Worm (Caenorhabditis elegans) whole organism, mixed stage, embryonic: ENCODE results near the gene ZK1307.3.

Source experiments
- ceh-39 ChIP-seq: fragments of 150-350 bp; optimal IDR thresholded peaks from 2 replicates; lab custom pipeline; 2014; ENCODE audit warnings: missing biosample characterization, missing genetic modification characterization
- ceh-43 ChIP-seq: fragments of 200-800 bp; sonication (Bioruptor generic); optimal IDR thresholded peaks from 2 replicates; lab custom pipeline; 2018; ENCODE audit warnings: mild to moderate bottlenecking, missing genetic modification characterization, moderate library complexity, missing compliant biosample characterization
- lin-13 ChIP-seq: fragments of 150-350 bp; optimal IDR thresholded peaks from 2 replicates; lab custom pipeline; 2014; ENCODE audit warnings: missing biosample characterization, missing genetic modification characterization
- mls-2 ChIP-seq: sonication (generic microtip); optimal IDR thresholded peaks from 2 replicates; lab custom pipeline; 2016; ENCODE audit warnings: mild to moderate bottlenecking, missing genetic modification characterization, moderate library complexity, missing compliant biosample characterization
- nhr-237 ChIP-seq: fragments of 150-350 bp; optimal IDR thresholded peaks from 2 replicates; lab custom pipeline; 2014; ENCODE audit warnings: missing biosample characterization, missing genetic modification characterization
- nhr-76 ChIP-seq: sonication (generic microtip); optimal IDR thresholded peaks from 2 replicates; lab custom pipeline; 2017; ENCODE audit warnings: missing biosample characterization, missing genetic modification characterization
- snpc-4 ChIP-seq: fragments of 150-350 bp; optimal IDR thresholded peaks from 2 replicates; lab custom pipeline; 2014; ENCODE audit warnings: missing biosample characterization, missing genetic modification characterization
- tbx-8 ChIP-seq: fragments of 200-800 bp; sonication (Bioruptor generic); optimal IDR thresholded peaks from 2 replicates; lab custom pipeline; 2018; ENCODE audit warnings: mild to moderate bottlenecking, missing genetic modification characterization, moderate library complexity, missing compliant biosample characterization
- ztf-11 ChIP-seq: fragments of 150-350 bp; optimal IDR thresholded peaks from 2 replicates; lab custom pipeline; 2014; ENCODE audit warnings: missing biosample characterization, missing genetic modification characterization

DNA sequence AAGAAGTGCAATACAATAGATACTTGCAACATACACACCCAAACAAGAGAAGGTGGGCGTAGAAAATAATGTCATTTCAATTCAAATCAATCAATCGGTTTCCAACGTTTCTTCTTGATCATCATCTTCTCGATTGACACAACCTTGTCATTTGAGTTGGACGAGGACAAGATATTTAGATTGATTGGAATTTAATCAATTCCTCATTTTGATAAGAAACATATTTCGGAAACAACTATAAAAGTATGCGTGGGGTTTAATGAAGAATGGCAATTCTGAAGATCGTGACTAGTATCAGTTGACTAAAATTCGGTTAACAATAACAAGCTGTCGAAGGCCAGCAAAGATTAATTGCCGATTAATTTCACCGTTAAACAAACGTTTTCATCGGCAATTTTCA, 32.2 kb downstream of the ZK1307.3 start:
- TF ChIP-seq snpc-4 (tag; lab: Kevin White, UChicago) = no peak
- TF ChIP-seq nhr-76 (tag; lab: Kevin White, UChicago) = no peak
- no peak for TF ChIP-seq ceh-43 (GFP tag; lab: Kevin White, UChicago)
- TF ChIP-seq tbx-8 = no peak
- no peak for TF ChIP-seq ztf-11
- TF ChIP-seq mls-2 (tag; lab: Kevin White, UChicago) = no peak
- TF ChIP-seq lin-13 (tag; lab: Kevin White, UChicago) = no peak
- TF ChIP-seq nhr-237 (tag; lab: Kevin White, UChicago) = no peak
- TF ChIP-seq ceh-39 (tag; lab: Kevin White, UChicago) = no peak
